Worm (Caenorhabditis elegans): Measurements from ENCODE around the gene dsb-1.

ce11 chrIV:12382864-12383263 is 25.9 kb upstream of the dsb-1 start, which contains the start of gene thn-2:
- TF ChIP-seq nhr-28 (tag; optimal IDR thresholded peaks at IDR 0.05) (no peak), fos-1 (tag; optimal IDR thresholded peaks at IDR 0.05) (no peak), hif-1 (tag; optimal IDR thresholded peaks at IDR 0.05) (no peak), mep-1 (tag; optimal IDR thresholded peaks at IDR 0.05) (no peak), lsy-2 (tag; optimal IDR thresholded peaks at IDR 0.05) (no peak), egl-27 (tag; optimal IDR thresholded peaks at IDR 0.05) (no peak), nhr-237 (tag; optimal IDR thresholded peaks at IDR 0.05) (no peak), tra-1 (GFP tag; IDR thresholded peaks at IDR 0.05) (no peak), zag-1 (tag; optimal IDR thresholded peaks at IDR 0.05) (no peak), T20F7.1 (GFP tag; optimal IDR thresholded peaks at IDR 0.05) (no peak), lim-7 (GFP tag; IDR thresholded peaks at IDR 0.05) (no peak), daf-19 (GFP tag; conservative IDR thresholded peaks at IDR 0.05) (no peak)
